Worm (Caenorhabditis elegans): Measurements from ENCODE around the gene lge-1.

Gene lge-1

ce11 chrX:10989286-10989685 lies 22.9 kb downstream of the lge-1 start:
- TF ChIP-seq zip-8 (tag; optimal IDR thresholded peaks at IDR 0.05) (peak; percentile 78), unc-39 (tag; optimal IDR thresholded peaks at IDR 0.05) (no peak), sptf-1 (tag; optimal IDR thresholded peaks at IDR 0.05) (no peak), tbx-8 (GFP tag; optimal IDR thresholded peaks at IDR 0.05) (no peak), flh-1 (GFP tag; optimal IDR thresholded peaks at IDR 0.05) (no peak), mab-5 (tag; optimal IDR thresholded peaks at IDR 0.05) (no peak), ceh-43 (GFP tag; optimal IDR thresholded peaks at IDR 0.05) (no peak), elt-3 (tag; optimal IDR thresholded peaks at IDR 0.05) (no peak), ces-1 (GFP tag; optimal IDR thresholded peaks at IDR 0.05) (no peak), ceh-83 (GFP tag; optimal IDR thresholded peaks at IDR 0.05) (peak; percentile 16), cnd-1 (tag; optimal IDR thresholded peaks at IDR 0.05) (no peak), ceh-39 (tag; optimal IDR thresholded peaks at IDR 0.05) (no peak), ztf-11 (tag; optimal IDR thresholded peaks at IDR 0.05) (no peak), nhr-2 (tag; optimal IDR thresholded peaks at IDR 0.05) (peak; percentile 81), M03D4.4 (tag; optimal IDR thresholded peaks at IDR 0.05) (no peak), hlh-1 (tag; optimal IDR thresholded peaks at IDR 0.05) (peak; percentile 76), ham-2 (GFP tag; optimal IDR thresholded peaks at IDR 0.05) (no peak), pha-4 (tag; optimal IDR thresholded peaks at IDR 0.05) (no peak), mls-2 (tag; optimal IDR thresholded peaks at IDR 0.05) (no peak)

- peak; percentile 25 for TF ChIP-seq elt-3 (tag; optimal IDR thresholded peaks at IDR 0.05)
- peak; percentile 23 for TF ChIP-seq ceh-43 (GFP tag; optimal IDR thresholded peaks at IDR 0.05)
- TF ChIP-seq sptf-1 (tag; optimal IDR thresholded peaks at IDR 0.05) = peak; percentile 61
- no peak for TF ChIP-seq unc-120 (tag; optimal IDR thresholded peaks at IDR 0.05; ENCODE audit: poor library complexity, severe bottlenecking)
- no peak for TF ChIP-seq mep-1 (tag; optimal IDR thresholded peaks at IDR 0.05)
- no peak for TF ChIP-seq mab-5 (tag; optimal IDR thresholded peaks at IDR 0.05)
- peak; percentile 15 for TF ChIP-seq pha-4 (tag; optimal IDR thresholded peaks at IDR 0.05)
- no peak for TF ChIP-seq tbx-8 (GFP tag; optimal IDR thresholded peaks at IDR 0.05)
- peak; percentile 75 for TF ChIP-seq mls-2 (tag; optimal IDR thresholded peaks at IDR 0.05)
- no peak for TF ChIP-seq ceh-39 (tag; optimal IDR thresholded peaks at IDR 0.05)
- peak; percentile 96 for TF ChIP-seq nhr-2 (tag; optimal IDR thresholded peaks at IDR 0.05)
- TF ChIP-seq ceh-83 (GFP tag; optimal IDR thresholded peaks at IDR 0.05) = no peak
- TF ChIP-seq cnd-1 (tag; optimal IDR thresholded peaks at IDR 0.05) = peak; percentile 28
- TF ChIP-seq ham-2 (GFP tag; optimal IDR thresholded peaks at IDR 0.05) = peak; percentile 84
- TF ChIP-seq elt-1 (tag; optimal IDR thresholded peaks at IDR 0.05; ENCODE audit: borderline replicate concordance, insufficient read depth) = peak; percentile 3
- TF ChIP-seq M03D4.4 (tag; optimal IDR thresholded peaks at IDR 0.05) = peak; percentile 24
- TF ChIP-seq nhr-76 (tag; optimal IDR thresholded peaks at IDR 0.05) = no peak
- TF ChIP-seq unc-62 (GFP tag; optimal IDR thresholded peaks at IDR 0.05) = peak; percentile 8
- TF ChIP-seq sem-2 (GFP tag; optimal IDR thresholded peaks at IDR 0.05) = no peak
Observed at ce11 chrX:10990159-10990854, 24.0 kb downstream of the lge-1 start.

DNA sequence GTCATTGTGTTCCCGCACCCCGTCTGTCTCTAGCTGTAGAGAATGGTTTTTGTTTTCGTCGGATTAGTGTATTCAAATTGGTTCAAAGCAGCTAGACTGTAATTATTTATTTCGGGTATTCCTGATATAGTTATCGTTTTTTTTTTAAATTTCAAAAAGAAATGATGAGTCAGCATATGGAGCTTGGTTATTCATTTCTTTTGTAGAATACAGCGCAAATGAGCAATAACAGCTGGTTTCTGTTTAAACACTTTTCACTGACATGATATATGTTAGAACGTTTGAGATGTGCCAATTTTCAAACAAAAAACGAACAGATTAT lies 24.5 kb downstream of the lge-1 start:
- TF ChIP-seq hlh-1 (tag; optimal IDR thresholded peaks at IDR 0.05) (no peak), mls-2 (tag; optimal IDR thresholded peaks at IDR 0.05) (peak; percentile 63)

DNA sequence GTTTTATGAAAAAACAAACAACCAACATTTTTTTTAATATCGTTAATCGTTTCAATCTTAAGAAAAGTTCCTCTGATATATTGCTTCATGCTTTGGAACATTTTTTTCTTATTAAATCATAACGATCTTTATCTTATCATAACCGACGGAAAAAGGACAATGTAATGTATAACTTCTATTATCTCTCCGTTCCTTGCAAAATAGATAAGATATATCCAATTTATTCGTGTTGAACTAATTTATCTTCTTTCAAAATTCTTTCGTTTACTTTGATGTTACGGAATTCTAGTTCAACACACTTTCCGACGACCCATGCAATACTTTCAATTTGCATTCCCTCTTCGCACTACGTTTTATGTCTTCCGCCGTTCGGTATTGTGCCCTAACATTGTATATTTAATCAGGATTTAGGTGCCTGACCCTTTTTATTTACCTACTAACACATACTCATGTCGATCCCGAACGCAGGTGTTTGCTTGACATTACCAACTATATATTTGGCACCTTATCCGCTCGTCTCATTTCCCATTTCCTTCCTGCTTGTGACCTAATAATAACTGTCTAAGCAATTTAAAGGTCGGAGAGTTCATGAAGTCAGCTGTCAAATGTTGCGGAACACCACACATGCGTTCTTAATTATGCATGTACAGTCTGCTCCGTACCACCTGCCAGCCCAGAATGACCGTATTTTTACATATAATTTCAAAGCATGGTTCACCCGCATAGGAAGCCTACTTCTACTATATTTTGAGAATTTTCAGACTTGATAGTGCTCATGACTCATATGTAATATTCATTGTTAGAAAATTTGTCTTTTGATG lies 25.2 kb downstream of the lge-1 start:
- TF ChIP-seq hlh-1 (tag; optimal IDR thresholded peaks at IDR 0.05) = no peak
- no peak for TF ChIP-seq lsy-2 (tag; optimal IDR thresholded peaks at IDR 0.05)
- TF ChIP-seq zip-8 (tag; optimal IDR thresholded peaks at IDR 0.05) = no peak
- no peak for TF ChIP-seq nhr-237 (tag; optimal IDR thresholded peaks at IDR 0.05)
- no peak for TF ChIP-seq unc-120 (tag; optimal IDR thresholded peaks at IDR 0.05; ENCODE audit: poor library complexity, severe bottlenecking)
- TF ChIP-seq mab-5 (tag; optimal IDR thresholded peaks at IDR 0.05) = no peak
- TF ChIP-seq ham-2 (GFP tag; optimal IDR thresholded peaks at IDR 0.05) = no peak
- TF ChIP-seq bed-3 (GFP tag; optimal IDR thresholded peaks at IDR 0.05) = no peak
- no peak for TF ChIP-seq elt-3 (tag; optimal IDR thresholded peaks at IDR 0.05)
- no peak for TF ChIP-seq M03D4.4 (tag; optimal IDR thresholded peaks at IDR 0.05)
- peak; percentile 38 for TF ChIP-seq cnd-1 (tag; optimal IDR thresholded peaks at IDR 0.05)
- TF ChIP-seq mep-1 (tag; optimal IDR thresholded peaks at IDR 0.05) = no peak
- no peak for TF ChIP-seq sem-2 (GFP tag; optimal IDR thresholded peaks at IDR 0.05)
- TF ChIP-seq lin-13 (tag; optimal IDR thresholded peaks at IDR 0.05) = no peak
- no peak for TF ChIP-seq unc-39 (tag; optimal IDR thresholded peaks at IDR 0.05)
- TF ChIP-seq ceh-39 (tag; optimal IDR thresholded peaks at IDR 0.05) = no peak
- TF ChIP-seq nhr-2 (tag; optimal IDR thresholded peaks at IDR 0.05) = peak; percentile 92
- no peak for TF ChIP-seq lin-32 (GFP tag; optimal IDR thresholded peaks at IDR 0.05)
- no peak for TF ChIP-seq ztf-11 (tag; optimal IDR thresholded peaks at IDR 0.05)
- TF ChIP-seq nhr-12 (tag; optimal IDR thresholded peaks at IDR 0.05) = no peak
- TF ChIP-seq nhr-76 (tag; optimal IDR thresholded peaks at IDR 0.05) = no peak
- TF ChIP-seq elt-1 (tag; optimal IDR thresholded peaks at IDR 0.05; ENCODE audit: borderline replicate concordance, insufficient read depth) = peak; percentile 63
- TF ChIP-seq flh-1 (GFP tag; optimal IDR thresholded peaks at IDR 0.05) = no peak
